Fruit fly (Drosophila melanogaster) whole organism, prepupa: ENCODE results near the gene kri.

Experiments
- Blimp-1 ChIP-seq: fragments of 200-800 bp; sonication (Bioruptor generic); optimal IDR thresholded peaks from 3 replicates; lab custom pipeline; 2017; ENCODE audit warnings: missing biosample characterization, missing genetic modification characterization, mild to moderate bottlenecking, moderate library complexity, missing genetic modification reagents
- CG10631 ChIP-seq: fragments of 200-800 bp; sonication (Bioruptor generic); optimal IDR thresholded peaks from 2 replicates; lab custom pipeline; 2016; ENCODE audit warnings: missing biosample characterization, missing genetic modification characterization
- CG10669 ChIP-seq: fragments of 200-800 bp; sonication (Bioruptor generic); optimal IDR thresholded peaks from 3 replicates; lab custom pipeline; 2018; ENCODE audit warnings: missing biosample characterization, mild to moderate bottlenecking, missing genetic modification characterization, moderate library complexity
- CG11762 ChIP-seq: fragments of 200-800 bp; sonication (Bioruptor generic); optimal IDR thresholded peaks from 3 replicates; lab custom pipeline; 2016; ENCODE audit warnings: missing biosample characterization, missing genetic modification characterization; ENCODE audit not compliant: insufficient read depth
- CG15336 ChIP-seq: fragments of 200-800 bp; sonication (Bioruptor generic); IDR thresholded peaks from 2 replicates; pipeline ENCODE4 v1.3.6; 2022; ENCODE audit warnings: missing biosample characterization, missing genetic modification characterization
- CG1621 ChIP-seq: fragments of 200-800 bp; sonication (Bioruptor generic); optimal IDR thresholded peaks from 3 replicates; lab custom pipeline; 2018; ENCODE audit warnings: missing biosample characterization, mild to moderate bottlenecking, missing genetic modification characterization
- CG3032 ChIP-seq: fragments of 200-800 bp; optimal IDR thresholded peaks from 2 replicates; lab custom pipeline; 2019; ENCODE audit warnings: missing biosample characterization, mild to moderate bottlenecking, missing genetic modification characterization, moderate library complexity
- CG31627 ChIP-seq: fragments of 200-800 bp; sonication (Bioruptor generic); optimal IDR thresholded peaks from 3 replicates; lab custom pipeline; 2016; ENCODE audit warnings: missing biosample characterization, missing genetic modification characterization
- CG32006 ChIP-seq: fragments of 200-800 bp; sonication (Bioruptor generic); optimal IDR thresholded peaks from 3 replicates; lab custom pipeline; 2017; ENCODE audit warnings: missing biosample characterization, mild to moderate bottlenecking, missing genetic modification characterization
- CG3919 ChIP-seq: fragments of 200-800 bp; sonication (Bioruptor generic); optimal IDR thresholded peaks from 3 replicates; lab custom pipeline; 2016; ENCODE audit warnings: missing biosample characterization, missing genetic modification characterization
- CG4318 ChIP-seq: fragments of 200-800 bp; sonication (Bioruptor generic); optimal IDR thresholded peaks from 3 replicates; lab custom pipeline; 2017; ENCODE audit warnings: missing biosample characterization, mild to moderate bottlenecking, missing genetic modification characterization
- CG6163 ChIP-seq: fragments of 200-800 bp; sonication (Bioruptor generic); IDR thresholded peaks from 3 replicates; pipeline ENCODE4 v1.3.6; 2022; ENCODE audit warnings: missing biosample characterization, missing genetic modification characterization
- CG6276 ChIP-seq: fragments of 200-800 bp; sonication (Bioruptor generic); optimal IDR thresholded peaks from 2 replicates; lab custom pipeline; 2017; ENCODE audit warnings: missing biosample characterization, mild to moderate bottlenecking, missing genetic modification characterization
- CG6808 ChIP-seq: fragments of 200-800 bp; sonication (Bioruptor generic); optimal IDR thresholded peaks from 3 replicates; lab custom pipeline; 2017; ENCODE audit warnings: missing biosample characterization, missing genetic modification characterization, mild to moderate bottlenecking, moderate library complexity, missing genetic modification reagents
- CG6854 ChIP-seq: fragments of 200-800 bp; sonication (Bioruptor generic); optimal IDR thresholded peaks from 2 replicates; lab custom pipeline; 2017; ENCODE audit warnings: missing biosample characterization, mild to moderate bottlenecking, missing genetic modification characterization
- CG7368 ChIP-seq: fragments of 200-800 bp; sonication (Bioruptor generic); optimal IDR thresholded peaks from 3 replicates; lab custom pipeline; 2016; ENCODE audit warnings: missing biosample characterization, missing genetic modification characterization
- CG8119 ChIP-seq: fragments of 200-800 bp; sonication (Bioruptor generic); IDR thresholded peaks from 3 replicates; pipeline ENCODE4 v1.3.6; 2022; ENCODE audit warnings: missing biosample characterization, missing genetic modification characterization
- CG8319 ChIP-seq: fragments of 200-800 bp; sonication (Bioruptor generic); optimal IDR thresholded peaks from 3 replicates; lab custom pipeline; 2016; ENCODE audit warnings: missing biosample characterization, missing genetic modification characterization
- CG8632 ChIP-seq: fragments of 200-800 bp; sonication (Bioruptor generic); optimal IDR thresholded peaks from 3 replicates; lab custom pipeline; 2016; ENCODE audit warnings: missing biosample characterization, missing genetic modification characterization
- Eip75B ChIP-seq: fragments of 200-800 bp; sonication (Bioruptor generic); optimal IDR thresholded peaks from 3 replicates; lab custom pipeline; 2016; ENCODE audit warnings: missing biosample characterization, missing genetic modification characterization
- Eip78C ChIP-seq: fragments of 200-800 bp; sonication (Bioruptor generic); peaks from one replicate; lab custom pipeline; 2016; ENCODE audit warnings: missing biosample characterization, missing genetic modification characterization
- Ets96B ChIP-seq: fragments of 200-800 bp; optimal IDR thresholded peaks from 2 replicates; lab custom pipeline; 2019; ENCODE audit warnings: missing biosample characterization, mild to moderate bottlenecking, missing genetic modification characterization, moderate library complexity
- Gug ChIP-seq: fragments of 200-800 bp; sonication (Bioruptor generic); IDR thresholded peaks from 2 replicates; pipeline ENCODE4 v1.3.6; 2022; ENCODE audit warnings: missing biosample characterization, missing genetic modification characterization
- Hr38 ChIP-seq: sonication (Bioruptor generic); optimal IDR thresholded peaks from 2 replicates; lab custom pipeline; 2016; ENCODE audit warnings: missing biosample characterization, missing genetic modification characterization
- Hr39 ChIP-seq: fragments of 200-800 bp; sonication (Bioruptor generic); optimal IDR thresholded peaks from 2 replicates; lab custom pipeline; 2016; ENCODE audit warnings: missing biosample characterization, missing genetic modification characterization
- Hr4 ChIP-seq: fragments of 200-800 bp; sonication (Bioruptor generic); optimal IDR thresholded peaks from 3 replicates; lab custom pipeline; 2016; ENCODE audit warnings: missing biosample characterization, missing genetic modification characterization
- Lpt ChIP-seq: fragments of 200-800 bp; sonication (Bioruptor generic); optimal IDR thresholded peaks from 3 replicates; lab custom pipeline; 2016; ENCODE audit warnings: missing biosample characterization, missing genetic modification characterization
- Met ChIP-seq: fragments of 200-800 bp; sonication (Bioruptor generic); optimal IDR thresholded peaks from 3 replicates; lab custom pipeline; 2016; ENCODE audit warnings: missing biosample characterization, missing genetic modification characterization
- OdsH ChIP-seq: fragments of 200-800 bp; sonication (Bioruptor generic); optimal IDR thresholded peaks from 3 replicates; lab custom pipeline; 2016; ENCODE audit warnings: missing biosample characterization, missing genetic modification characterization
- Smox ChIP-seq: fragments of 200-800 bp; sonication (Bioruptor generic); optimal IDR thresholded peaks from 3 replicates; lab custom pipeline; 2016; ENCODE audit warnings: missing biosample characterization, missing genetic modification characterization
- Sox102F ChIP-seq: fragments of 200-800 bp; sonication (Bioruptor generic); optimal IDR thresholded peaks from 2 replicates; lab custom pipeline; 2016; ENCODE audit warnings: missing biosample characterization, mild to moderate bottlenecking, missing genetic modification characterization
- achi ChIP-seq: fragments of 200-800 bp; sonication (Bioruptor generic); optimal IDR thresholded peaks from 3 replicates; lab custom pipeline; 2016; ENCODE audit warnings: missing biosample characterization, missing genetic modification characterization
- acj6 ChIP-seq: fragments of 200-800 bp; sonication (Bioruptor generic); optimal IDR thresholded peaks from 3 replicates; lab custom pipeline; 2016; ENCODE audit warnings: missing biosample characterization, missing genetic modification characterization
- dac ChIP-seq: fragments of 200-800 bp; sonication (Bioruptor generic); optimal IDR thresholded peaks from 2 replicates; lab custom pipeline; 2017; ENCODE audit warnings: missing biosample characterization, mild to moderate bottlenecking, missing genetic modification characterization
- dsx ChIP-seq: fragments of 200-800 bp; optimal IDR thresholded peaks from 3 replicates; lab custom pipeline; 2019; ENCODE audit warnings: missing biosample characterization, mild to moderate bottlenecking, missing genetic modification characterization, moderate library complexity; ENCODE audit not compliant: poor library complexity, severe bottlenecking
- eg ChIP-seq: fragments of 200-800 bp; sonication (Bioruptor generic); IDR thresholded peaks from 3 replicates; pipeline ENCODE4 v1.3.6; 2022; ENCODE audit warnings: missing biosample characterization, missing genetic modification characterization
- fd59A ChIP-seq: fragments of 200-800 bp; sonication (Bioruptor generic); optimal IDR thresholded peaks from 2 replicates; lab custom pipeline; 2017; ENCODE audit warnings: missing biosample characterization, mild to moderate bottlenecking, missing genetic modification characterization, missing genetic modification reagents
- fd85E ChIP-seq: fragments of 200-800 bp; sonication (Bioruptor generic); optimal IDR thresholded peaks from 3 replicates; lab custom pipeline; 2016; ENCODE audit warnings: missing biosample characterization, missing genetic modification characterization
- fkh ChIP-seq: fragments of 200-800 bp; sonication (Bioruptor generic); optimal IDR thresholded peaks from 3 replicates; lab custom pipeline; 2017; ENCODE audit warnings: missing biosample characterization, mild to moderate bottlenecking, missing genetic modification characterization, moderate library complexity
- lz ChIP-seq: fragments of 200-800 bp; sonication (Bioruptor generic); optimal IDR thresholded peaks from 3 replicates; lab custom pipeline; 2016; ENCODE audit warnings: missing biosample characterization, missing genetic modification characterization
- net ChIP-seq: fragments of 200-800 bp; sonication (Bioruptor generic); optimal IDR thresholded peaks from 3 replicates; lab custom pipeline; 2016; ENCODE audit warnings: missing biosample characterization, missing genetic modification characterization
- pdm3 ChIP-seq: fragments of 200-800 bp; sonication (Bioruptor generic); optimal IDR thresholded peaks from 3 replicates; lab custom pipeline; 2016; ENCODE audit warnings: missing biosample characterization, missing genetic modification characterization
- salr ChIP-seq, 2 experiments: fragments of 200-800 bp; sonication (Bioruptor generic); optimal IDR thresholded peaks; 3 replicates each; lab custom pipeline; 2016 to 2018; ENCODE audit warnings: missing biosample characterization in 2 of 2, missing genetic modification characterization in 2 of 2, mild to moderate bottlenecking in 1 of 2
- spab ChIP-seq: fragments of 200-800 bp; sonication (Bioruptor generic); optimal IDR thresholded peaks from 2 replicates; lab custom pipeline; 2017; ENCODE audit warnings: missing biosample characterization, mild to moderate bottlenecking, missing genetic modification characterization, missing genetic modification reagents
- ss ChIP-seq, 2 experiments: fragments of 200-800 bp; sonication (Bioruptor generic); optimal IDR thresholded peaks; 2 replicates in 1 of 2; 3 replicates in 1 of 2; lab custom pipeline; 2017 to 2018; ENCODE audit warnings: mild to moderate bottlenecking in 2 of 2, missing biosample characterization in 2 of 2, missing genetic modification characterization in 2 of 2, moderate library complexity in 1 of 2
- svp ChIP-seq: fragments of 200-800 bp; sonication (Bioruptor generic); peaks from one replicate; lab custom pipeline; 2016; ENCODE audit warnings: missing biosample characterization, missing genetic modification characterization

kri gene

DNA sequence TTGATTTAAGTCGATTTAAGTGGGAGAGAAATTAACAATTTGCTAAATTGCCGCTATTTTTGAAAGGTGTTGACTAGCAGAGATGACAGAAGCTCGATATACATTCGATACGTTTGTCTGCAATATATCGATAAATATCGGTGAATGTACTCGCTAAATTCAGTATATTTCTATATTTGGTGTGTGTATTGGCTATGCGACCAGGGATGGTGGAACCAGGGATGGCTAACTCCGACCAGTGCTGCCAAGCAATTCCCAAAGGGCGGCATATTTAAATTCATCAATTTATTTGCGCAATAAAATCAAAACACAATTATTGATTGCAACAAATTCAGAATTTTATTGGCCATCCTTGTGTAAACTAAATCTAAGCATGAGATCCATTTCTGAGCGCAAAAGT is 2.2 kb downstream of the kri start, which contains the start of gene mad2:
Gene mad2 (minus strand): TSS at position 78 of the 400 bp plus-strand sequence.
- peak; percentile 100 for TF ChIP-seq CG6808 (GFP tag; lab: Kevin White, UChicago)
- TF ChIP-seq CG3919 (GFP tag; lab: Kevin White, UChicago): no peak
- no peak for TF ChIP-seq CG6163 (GFP tag; lab: Robert Waterston, UW)
- TF ChIP-seq fkh (GFP tag; lab: Kevin White, UChicago): peak; percentile 53
- TF ChIP-seq CG31627 (GFP tag; lab: Kevin White, UChicago): no peak
- TF ChIP-seq, all 60 proteins: peak for 2

DNA sequence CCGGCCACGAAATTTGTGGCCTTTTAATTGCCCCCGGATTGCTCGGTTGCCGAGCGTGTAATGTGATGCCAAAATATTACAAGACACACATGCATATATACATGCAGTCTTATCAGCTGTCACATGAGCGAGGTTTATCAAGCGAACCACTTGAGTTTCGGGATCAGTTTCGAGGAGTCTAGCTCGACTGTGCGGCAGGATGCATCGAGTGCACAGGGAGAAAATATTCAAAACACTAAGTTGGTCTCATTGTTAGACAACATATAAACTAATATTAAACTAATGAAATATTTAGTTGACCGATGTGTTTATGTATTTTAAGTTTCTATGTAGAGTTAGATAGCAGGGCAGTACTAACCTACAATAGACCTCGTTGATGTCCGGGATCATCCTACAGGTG is 6.4 kb downstream of the kri start:
- peak; percentile 26 for TF ChIP-seq Eip78C (GFP tag; lab: Kevin White, UChicago)
- TF ChIP-seq ss (GFP tag; optimal IDR thresholded peaks at IDR 0.05; lab: Kevin White, UChicago): no peak
- TF ChIP-seq CG3919 (GFP tag; lab: Kevin White, UChicago): no peak
- TF ChIP-seq svp (GFP tag; lab: Kevin White, UChicago): peak; percentile 67
- no peak for TF ChIP-seq Ets96B (tag; lab: Kevin White, UChicago)

DNA sequence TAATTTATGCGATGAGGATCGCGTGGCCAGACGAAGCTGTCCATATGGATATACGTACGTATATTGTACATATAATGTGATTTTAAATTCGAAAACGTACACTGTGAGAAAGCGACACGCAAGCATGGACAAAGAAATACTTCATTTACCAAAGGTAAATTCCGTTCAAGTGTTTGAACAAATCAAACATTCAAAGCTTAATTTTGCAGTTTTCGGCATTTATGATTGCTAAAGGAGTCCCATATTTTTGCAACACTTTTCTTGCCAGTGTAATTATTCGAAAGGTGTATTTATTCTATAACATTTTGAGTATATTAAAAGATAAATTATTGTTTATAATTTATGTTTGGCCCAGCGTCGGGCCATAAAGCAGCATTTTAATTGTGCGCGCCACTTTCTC is 8.5 kb downstream of the kri start:
- TF ChIP-seq acj6 (GFP tag; lab: Kevin White, UChicago) (peak; percentile 41), dsx (GFP tag; lab: Kevin White, UChicago) (no peak), achi (GFP tag; lab: Kevin White, UChicago) (peak; percentile 24), CG31627 (GFP tag; lab: Kevin White, UChicago) (peak; percentile 58), Hr38 (no peak), OdsH (GFP tag; lab: Kevin White, UChicago) (peak; percentile 35), Sox102F (GFP tag; lab: Kevin White, UChicago) (no peak), CG3032 (tag; lab: Kevin White, UChicago) (no peak), CG1621 (tag; lab: Kevin White, UChicago) (no peak), CG8319 (no peak), spab (no peak), Hr4 (GFP tag; lab: Kevin White, UChicago) (peak; percentile 51), fkh (GFP tag; lab: Kevin White, UChicago) (no peak), Eip75B (GFP tag; lab: Kevin White, UChicago) (no peak), CG6276 (no peak), CG32006 (GFP tag; lab: Kevin White, UChicago) (peak; percentile 55), pdm3 (GFP tag; lab: Kevin White, UChicago) (peak; percentile 43), CG7368 (GFP tag; lab: Kevin White, UChicago) (no peak), eg (GFP tag; lab: Robert Waterston, UW) (peak; percentile 46; the same call in 1 of the 3 replicates), lz (GFP tag; lab: Kevin White, UChicago) (peak; percentile 47), CG8632 (GFP tag; lab: Kevin White, UChicago) (peak; percentile 26), CG10669 (GFP tag; lab: Kevin White, UChicago) (no peak), svp (GFP tag; lab: Kevin White, UChicago) (peak; percentile 73), dac (GFP tag; lab: Kevin White, UChicago) (no peak), CG6808 (GFP tag; lab: Kevin White, UChicago) (no peak), fd59A (GFP tag; lab: Kevin White, UChicago) (no peak), net (no peak), Met (GFP tag; lab: Kevin White, UChicago) (peak; percentile 33), CG15336 (GFP tag; lab: Robert Waterston, UW) (peak; percentile 43; the same call in 1 of the 2 replicates), CG4318 (no peak), Eip78C (GFP tag; lab: Kevin White, UChicago) (peak; percentile 80), CG10631 (GFP tag; lab: Kevin White, UChicago) (peak; percentile 19), Blimp-1 (GFP tag; lab: Kevin White, UChicago) (no peak), Smox (GFP tag; lab: Kevin White, UChicago) (peak; percentile 38), Gug (no peak; the same call in 1 of the 2 replicates), ss (GFP tag; optimal IDR thresholded peaks at IDR 0.05; lab: Kevin White, UChicago) (no peak), salr (GFP tag; optimal IDR thresholded peaks at IDR 0.05; lab: Kevin White, UChicago) (no peak), CG6163 (GFP tag; lab: Robert Waterston, UW) (no peak), CG8119 (GFP tag; lab: Robert Waterston, UW) (no peak; the same call in 2 of the 3 replicates), CG3919 (GFP tag; lab: Kevin White, UChicago) (peak; percentile 13), fd85E (GFP tag; lab: Kevin White, UChicago) (no peak), CG6854 (GFP tag; lab: Kevin White, UChicago) (no peak), CG11762 (GFP tag; lab: Kevin White, UChicago) (no peak), Lpt (peak; percentile 14), Hr39 (GFP tag; lab: Kevin White, UChicago) (peak; percentile 65)
